Worm (Caenorhabditis elegans) whole organism, late embryonic: Measurements from ENCODE around the gene K10G9.2.

Experiments used
- Y22D7AL.16 ChIP-seq: sonication (generic microtip); optimal IDR thresholded peaks from 2 replicates; lab custom pipeline; 2016; ENCODE audit warnings: missing genetic modification characterization, missing compliant biosample characterization
- ama-1 ChIP-seq: fragments of 150-350 bp; optimal IDR thresholded peaks from 2 replicates; lab custom pipeline; 2014
- ceh-30 ChIP-seq: fragments of 150-350 bp; optimal IDR thresholded peaks from 2 replicates; lab custom pipeline; 2014; ENCODE audit warnings: missing biosample characterization, missing genetic modification characterization
- elt-2 ChIP-seq: sonication (generic microtip); optimal IDR thresholded peaks from 2 replicates; lab custom pipeline; 2016; ENCODE audit warnings: missing genetic modification reagents, missing genetic modification characterization, missing compliant biosample characterization
- hlh-13 ChIP-seq: fragments of 200-800 bp; sonication (Bioruptor generic); optimal IDR thresholded peaks from 2 replicates; lab custom pipeline; 2018; ENCODE audit warnings: mild to moderate bottlenecking, missing genetic modification characterization, missing compliant biosample characterization
- hlh-6 ChIP-seq: sonication (generic microtip); optimal IDR thresholded peaks from 2 replicates; lab custom pipeline; 2016; ENCODE audit warnings: missing genotype, missing genetic modification characterization, missing compliant biosample characterization
- lin-11 ChIP-seq: fragments of 200-800 bp; sonication (Bioruptor generic); optimal IDR thresholded peaks from 2 replicates; lab custom pipeline; 2018; ENCODE audit warnings: mild to moderate bottlenecking, missing genetic modification characterization, missing compliant biosample characterization
- odd-2 ChIP-seq: sonication (generic microtip); optimal IDR thresholded peaks from 2 replicates; lab custom pipeline; 2017; ENCODE audit warnings: antibody characterized with exemption, mild to moderate bottlenecking, missing genetic modification characterization, missing compliant biosample characterization
- pqm-1 ChIP-seq: sonication (generic microtip); optimal IDR thresholded peaks from 2 replicates; lab custom pipeline; 2016; ENCODE audit warnings: missing genetic modification characterization, missing compliant biosample characterization
- rnt-1 ChIP-seq: sonication (generic microtip); optimal IDR thresholded peaks from 2 replicates; lab custom pipeline; 2016; ENCODE audit warnings: missing genetic modification characterization, missing compliant biosample characterization
- sox-4 ChIP-seq: sonication (generic microtip); optimal IDR thresholded peaks from 2 replicates; lab custom pipeline; 2017; ENCODE audit warnings: mild to moderate bottlenecking, missing genetic modification characterization, inconsistent platforms, missing compliant biosample characterization
- unc-55 ChIP-seq: sonication (generic microtip); optimal IDR thresholded peaks from 2 replicates; lab custom pipeline; 2017; ENCODE audit warnings: missing biosample characterization, missing genetic modification reagents, missing genetic modification characterization

ce11 chrIII:10300078-10300477 lies 14.4 kb downstream of the K10G9.2 start, which contains the start of gene vglu-3:
- TF ChIP-seq pqm-1 (tag; lab: Kevin White, UChicago) (no peak), odd-2 (tag; lab: Kevin White, UChicago) (no peak), hlh-13 (GFP tag; lab: Kevin White, UChicago) (no peak), unc-55 (GFP tag; lab: Kevin White, UChicago) (no peak), sox-4 (no peak), Y22D7AL.16 (tag; lab: Kevin White, UChicago) (no peak), ceh-30 (no peak), rnt-1 (tag; lab: Kevin White, UChicago) (no peak), ama-1 (no peak), lin-11 (no peak), elt-2 (tag; lab: Kevin White, UChicago) (no peak), hlh-6 (no peak)
